Worm (Caenorhabditis elegans) whole organism, L3 larva: ENCODE measurements around the gene tbx-35.

Source experiments
- ZK546.5 ChIP-seq: sonication (generic microtip); optimal IDR thresholded peaks from 2 replicates; lab custom pipeline; 2017; ENCODE audit warnings: missing biosample characterization, missing genetic modification characterization
- aly-2 ChIP-seq: fragments of 150-350 bp; optimal IDR thresholded peaks from 2 replicates; lab custom pipeline; 2014; ENCODE audit warnings: missing biosample characterization, missing genetic modification characterization
- ama-1 ChIP-seq: fragments of 150-350 bp; optimal IDR thresholded peaks from 2 replicates; lab custom pipeline; 2018
- ceh-16 ChIP-seq: sonication (generic microtip); optimal IDR thresholded peaks from 2 replicates; lab custom pipeline; 2017; ENCODE audit warnings: missing biosample characterization, missing genetic modification characterization
- ceh-9 ChIP-seq: sonication (generic microtip); optimal IDR thresholded peaks from 2 replicates; lab custom pipeline; 2018; ENCODE audit warnings: missing biosample characterization, missing genetic modification characterization
- egl-27 ChIP-seq: sonication (generic microtip); optimal IDR thresholded peaks from 4 replicates; lab custom pipeline; 2017; ENCODE audit warnings: missing biosample characterization, missing genetic modification reagents, missing genetic modification characterization
- egl-5 ChIP-seq: fragments of 150-350 bp; optimal IDR thresholded peaks from 2 replicates; lab custom pipeline; 2017; ENCODE audit warnings: missing biosample characterization, missing genetic modification reagents, missing genetic modification characterization, inconsistent platforms
- elt-2 ChIP-seq: sonication (generic microtip); optimal IDR thresholded peaks from 2 replicates; lab custom pipeline; 2016; ENCODE audit warnings: missing genetic modification reagents, mild to moderate bottlenecking, missing genetic modification characterization, missing compliant biosample characterization
- elt-3 ChIP-seq, 3 experiments: fragments of 150-350 bp in 1 of 3; sonication (generic microtip) in 2 of 3; optimal IDR thresholded peaks; 2 replicates in 2 of 3; 4 replicates in 1 of 3; lab custom pipeline; 2014 to 2017; ENCODE audit warnings: missing biosample characterization in 3 of 3, missing genetic modification characterization in 3 of 3
- fos-1 ChIP-seq: fragments of 150-350 bp; optimal IDR thresholded peaks from 2 replicates; lab custom pipeline; 2014; ENCODE audit warnings: missing biosample characterization, missing genetic modification characterization
- hmg-11 ChIP-seq: sonication (generic microtip); optimal IDR thresholded peaks from 2 replicates; lab custom pipeline; 2016; ENCODE audit warnings: missing genetic modification characterization, missing compliant biosample characterization
- jun-1 ChIP-seq: fragments of 150-350 bp; optimal IDR thresholded peaks from 2 replicates; lab custom pipeline; 2014; ENCODE audit warnings: missing biosample characterization, missing genetic modification reagents, missing genetic modification characterization
- lin-39 ChIP-seq: fragments of 150-350 bp; optimal IDR thresholded peaks from 2 replicates; lab custom pipeline; 2018; ENCODE audit warnings: missing biosample characterization, missing genetic modification reagents, missing genetic modification characterization
- lsy-12 ChIP-seq: sonication (generic microtip); optimal IDR thresholded peaks from 2 replicates; lab custom pipeline; 2016; ENCODE audit warnings: mild to moderate bottlenecking, missing genetic modification characterization, missing compliant biosample characterization
- mdl-1 ChIP-seq: fragments of 150-350 bp; optimal IDR thresholded peaks from 2 replicates; lab custom pipeline; 2014; ENCODE audit warnings: missing biosample characterization, missing genetic modification characterization
- mml-1 ChIP-seq: fragments of 150-350 bp; sonication (generic microtip); optimal IDR thresholded peaks from 3 replicates; lab custom pipeline; 2014; ENCODE audit warnings: missing biosample characterization, missing genetic modification characterization
- nfya-1 ChIP-seq: sonication (generic microtip); optimal IDR thresholded peaks from 2 replicates; lab custom pipeline; 2017; ENCODE audit warnings: missing genetic modification characterization, mild to moderate bottlenecking, missing compliant biosample characterization, antibody characterized with exemption, moderate library complexity; ENCODE audit not compliant: insufficient read depth
- nhr-12 ChIP-seq: fragments of 150-350 bp; optimal IDR thresholded peaks from 2 replicates; lab custom pipeline; 2014; ENCODE audit warnings: missing biosample characterization, missing genetic modification characterization
- nhr-23 ChIP-seq: fragments of 150-350 bp; optimal IDR thresholded peaks from 2 replicates; lab custom pipeline; 2014; ENCODE audit warnings: missing biosample characterization, missing genetic modification reagents, missing genetic modification characterization
- nhr-25 ChIP-seq: sonication (generic microtip); optimal IDR thresholded peaks from 2 replicates; lab custom pipeline; 2017; ENCODE audit warnings: missing biosample characterization, missing genetic modification characterization
- nhr-43 ChIP-seq: sonication (generic microtip); optimal IDR thresholded peaks from 2 replicates; lab custom pipeline; 2016; ENCODE audit warnings: mild to moderate bottlenecking, missing genetic modification characterization, missing compliant biosample characterization; ENCODE audit not compliant: poor library complexity, severe bottlenecking
- nhr-77 ChIP-seq: fragments of 150-350 bp; optimal IDR thresholded peaks from 2 replicates; lab custom pipeline; 2014; ENCODE audit warnings: missing biosample characterization, missing genetic modification characterization
- pha-4 ChIP-seq: fragments of 150-350 bp; optimal IDR thresholded peaks from 2 replicates; lab custom pipeline; 2014; ENCODE audit warnings: missing biosample characterization, missing genetic modification reagents, missing genetic modification characterization
- pqm-1 ChIP-seq: fragments of 150-350 bp; optimal IDR thresholded peaks from 2 replicates; lab custom pipeline; 2017; ENCODE audit warnings: missing biosample characterization, missing genetic modification characterization, inconsistent platforms
- skn-1 ChIP-seq: fragments of 150-350 bp; optimal IDR thresholded peaks from 2 replicates; lab custom pipeline; 2014; ENCODE audit warnings: missing biosample characterization, missing genetic modification characterization
- snpc-4 ChIP-seq: fragments of 150-350 bp; optimal IDR thresholded peaks from 2 replicates; lab custom pipeline; 2014; ENCODE audit warnings: missing biosample characterization, missing genetic modification characterization
- unc-39 ChIP-seq: sonication (generic microtip); optimal IDR thresholded peaks from 4 replicates; lab custom pipeline; 2017; ENCODE audit warnings: missing biosample characterization, missing genetic modification characterization
- unc-62 ChIP-seq: fragments of 150-350 bp; sonication (generic microtip); optimal IDR thresholded peaks from 4 replicates; lab custom pipeline; 2014; ENCODE audit warnings: missing biosample characterization, missing genetic modification reagents, missing genetic modification characterization
- zag-1 ChIP-seq: fragments of 150-350 bp; optimal IDR thresholded peaks from 2 replicates; lab custom pipeline; 2014; ENCODE audit warnings: missing biosample characterization, missing genetic modification characterization
- ztf-11 ChIP-seq: fragments of 150-350 bp; optimal IDR thresholded peaks from 2 replicates; lab custom pipeline; 2014; ENCODE audit warnings: missing biosample characterization, missing genetic modification characterization

The tbx-35 gene

DNA sequence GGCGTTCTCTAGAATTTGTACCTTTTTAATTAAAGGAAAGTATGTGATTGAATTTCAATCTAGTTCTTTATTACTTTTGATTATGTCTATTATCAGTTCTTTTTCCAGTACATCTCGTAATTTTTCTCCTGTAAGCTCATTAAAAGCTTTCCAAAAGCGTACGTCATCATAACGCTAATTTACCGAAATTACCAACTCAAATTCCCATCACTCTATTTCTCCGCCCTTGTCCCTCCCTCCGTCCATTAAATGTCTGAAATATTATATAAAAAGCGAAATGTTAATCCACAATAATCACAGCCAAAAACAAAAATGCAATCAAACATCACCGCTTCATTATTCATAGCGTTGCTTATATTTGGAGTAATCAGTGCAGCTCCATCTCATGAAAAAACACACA is 29.1 kb upstream of the tbx-35 start, which contains the start of gene ins-12:
Gene ins-12 (plus strand): TSS at position 301 of the 400 bp plus-strand sequence.
- TF ChIP-seq jun-1 (tag; lab: Kevin White, UChicago) (no peak), nhr-12 (tag; lab: Kevin White, UChicago) (no peak), unc-39 (tag; lab: Kevin White, UChicago) (no peak)

DNA sequence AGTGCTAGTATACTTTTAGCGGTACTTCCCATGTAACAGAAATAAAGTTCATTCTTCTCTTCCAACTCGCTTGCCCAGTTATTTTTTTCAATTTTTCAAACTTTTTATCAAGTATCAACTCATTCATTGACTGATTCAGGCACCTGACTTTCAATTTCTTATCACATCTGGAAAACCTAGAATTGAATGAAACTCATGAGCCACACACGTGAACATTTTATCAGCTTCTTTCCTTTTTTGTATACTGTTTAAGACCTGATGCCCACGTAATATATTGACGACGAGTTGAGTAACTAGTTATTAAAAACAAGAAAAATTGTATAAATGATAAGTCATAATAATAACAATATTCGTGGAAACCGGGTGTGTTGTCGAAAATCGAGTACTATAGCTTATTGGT is 28.3 kb upstream of the tbx-35 start:
- TF ChIP-seq pha-4 (tag; lab: Kevin White, UChicago): peak; percentile 67
- no peak for TF ChIP-seq unc-62 (GFP tag; lab: Kevin White, UChicago)
- no peak for TF ChIP-seq nhr-77 (tag; lab: Kevin White, UChicago)
- TF ChIP-seq nhr-43 (tag; lab: Kevin White, UChicago): no peak
- no peak for TF ChIP-seq zag-1 (tag; lab: Kevin White, UChicago)
- peak; percentile 92 for TF ChIP-seq elt-2 (tag; lab: Kevin White, UChicago)
- peak; percentile 95 for TF ChIP-seq pqm-1 (tag; lab: Kevin White, UChicago)
- TF ChIP-seq nhr-25: no peak

DNA sequence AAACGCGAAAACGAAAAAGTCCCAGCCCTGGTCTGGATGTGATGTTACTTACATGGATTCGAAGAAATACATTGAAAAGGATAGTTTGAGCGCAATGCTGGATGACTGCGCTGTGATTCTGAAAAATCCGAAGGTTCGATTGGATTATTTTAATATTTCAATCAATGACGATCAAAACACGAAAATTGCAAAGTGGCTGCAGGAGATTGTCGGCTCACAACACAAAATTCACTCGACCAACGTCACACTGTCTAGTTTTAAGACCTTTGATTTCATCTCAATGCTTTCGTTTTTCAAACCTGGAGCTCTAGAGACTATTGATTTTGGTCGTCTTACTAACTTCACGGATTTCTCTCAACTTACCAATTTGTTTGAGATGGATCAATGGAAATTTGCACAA is 26.3 kb upstream of the tbx-35 start, which contains the start of gene C17C3.5:
Gene C17C3.5 (plus strand): TSS at position 301 of the 400 bp plus-strand sequence.
- TF ChIP-seq nhr-23 (tag; lab: Kevin White, UChicago) (no peak), elt-3 (tag; optimal IDR thresholded peaks at IDR 0.05; lab: Kevin White, UChicago) (no peak), egl-27 (no peak), skn-1 (tag; lab: Kevin White, UChicago) (no peak), snpc-4 (tag; lab: Kevin White, UChicago) (no peak), hmg-11 (tag; lab: Kevin White, UChicago) (no peak), fos-1 (tag; lab: Kevin White, UChicago) (no peak), nhr-43 (tag; lab: Kevin White, UChicago) (no peak)

DNA sequence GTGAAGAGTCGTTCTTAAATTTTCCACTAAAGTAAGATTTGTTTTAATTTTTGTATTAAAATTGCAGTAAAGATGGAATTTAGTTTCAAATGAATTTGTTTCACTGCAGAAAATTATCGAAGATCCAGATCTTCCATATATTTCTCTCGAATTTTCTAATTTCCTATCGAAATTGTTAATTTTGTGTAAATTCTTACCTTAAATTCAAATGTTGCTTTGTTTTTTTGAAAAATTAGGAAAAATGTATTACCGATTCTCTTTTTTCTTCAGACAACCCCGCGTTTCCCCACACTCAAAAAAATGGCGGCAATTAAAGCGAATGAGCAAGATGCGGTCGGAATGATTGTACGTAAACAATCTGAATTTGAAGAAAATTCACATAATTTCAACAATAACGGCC is 24.5 kb upstream of the tbx-35 start, which contains the start of gene C17C3.6:
Gene C17C3.6 (plus strand): TSS at position 301 of the 400 bp plus-strand sequence.
- no peak for TF ChIP-seq snpc-4 (tag; lab: Kevin White, UChicago)
- TF ChIP-seq ceh-16 (tag; lab: Kevin White, UChicago): no peak
- no peak for TF ChIP-seq unc-62 (GFP tag; lab: Kevin White, UChicago)
- TF ChIP-seq mdl-1: no peak
- no peak for TF ChIP-seq ztf-11
- no peak for TF ChIP-seq pqm-1 (tag; lab: Kevin White, UChicago)
- TF ChIP-seq skn-1 (tag; lab: Kevin White, UChicago): no peak
- no peak for TF ChIP-seq ZK546.5 (tag; lab: Kevin White, UChicago)
- TF ChIP-seq jun-1 (tag; lab: Kevin White, UChicago): no peak
- no peak for TF ChIP-seq lsy-12 (tag; lab: Kevin White, UChicago)
- TF ChIP-seq aly-2 (tag; lab: Kevin White, UChicago): no peak
- TF ChIP-seq, all 47 proteins: peak for 0

- TF ChIP-seq mml-1 (tag; lab: Kevin White, UChicago) (no peak), ama-1 (no peak), snpc-4 (tag; lab: Kevin White, UChicago) (no peak), nfya-1 (peak; percentile 35), egl-5 (tag; lab: Kevin White, UChicago) (no peak), nhr-43 (tag; lab: Kevin White, UChicago) (peak; percentile 18), lin-39 (no peak)
- TF ChIP-seq, all 47 proteins: peak for 2
These were observed 22.3 kb upstream of the tbx-35 start, which contains the start of gene acdh-2 for ce11 chrII:5547442-5547894. acdh-2 (minus strand) TSS chrII:5547492.

DNA sequence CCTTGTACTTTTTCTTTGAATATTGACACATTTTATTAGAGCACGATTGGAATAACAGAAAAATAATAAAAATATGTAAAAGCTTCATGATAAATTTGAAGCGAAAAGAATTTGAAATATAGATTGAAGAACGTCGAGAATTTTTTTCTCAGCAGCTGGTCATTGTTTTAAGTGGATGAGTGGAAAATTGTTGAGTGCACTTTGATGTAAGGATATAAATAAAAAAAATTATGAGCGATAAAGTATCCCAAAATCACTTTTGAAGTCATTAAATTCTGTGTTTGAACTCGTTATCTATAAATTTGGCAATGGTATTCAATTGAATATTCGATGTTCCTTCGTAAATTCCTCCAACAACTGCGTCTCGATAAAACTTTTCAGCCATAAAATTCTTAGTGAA is 19.6 kb upstream of the tbx-35 start, which contains the start of gene ins-13:
Gene ins-13 (minus strand): TSS at position 101 of the 400 bp plus-strand sequence.
- TF ChIP-seq lsy-12 (tag; lab: Kevin White, UChicago) (no peak), nhr-43 (tag; lab: Kevin White, UChicago) (no peak), ceh-9 (tag; lab: Kevin White, UChicago) (no peak)
